Worm (Caenorhabditis elegans) whole organism, early embryonic: ENCODE results near the gene C25H3.11.

ENCODE experiments used
- B0310.2 ChIP-seq: sonication (generic microtip); optimal IDR thresholded peaks from 2 replicates; lab custom pipeline; 2016; ENCODE audit warnings: mild to moderate bottlenecking, missing genetic modification characterization, missing compliant biosample characterization
- F13C5.2 ChIP-seq: sonication (generic microtip); optimal IDR thresholded peaks from 2 replicates; lab custom pipeline; 2017; ENCODE audit warnings: mild to moderate bottlenecking, missing genetic modification characterization, inconsistent platforms, missing compliant biosample characterization
- aly-1 ChIP-seq: sonication (generic microtip); optimal IDR thresholded peaks from 2 replicates; lab custom pipeline; 2016; ENCODE audit warnings: missing genetic modification characterization, missing compliant biosample characterization
- ama-1 ChIP-seq: fragments of 150-350 bp; optimal IDR thresholded peaks from 2 replicates; lab custom pipeline; 2014
- ceh-13 ChIP-seq: fragments of 200-800 bp; sonication (Bioruptor generic); optimal IDR thresholded peaks from 2 replicates; lab custom pipeline; 2018; ENCODE audit warnings: mild to moderate bottlenecking, missing genetic modification characterization, missing compliant biosample characterization
- ets-7 ChIP-seq: sonication (generic microtip); optimal IDR thresholded peaks from 2 replicates; lab custom pipeline; 2016; ENCODE audit warnings: missing genotype, missing genetic modification characterization, missing compliant biosample characterization
- flt-1 ChIP-seq: fragments of 200-800 bp; sonication (Bioruptor generic); IDR thresholded peaks from 2 replicates; pipeline ENCODE4 v1.3.6; 2022; ENCODE audit warnings: missing genetic modification characterization, missing compliant biosample characterization
- hmg-4 ChIP-seq: fragments of 200-800 bp; sonication (Bioruptor generic); optimal IDR thresholded peaks from 2 replicates; lab custom pipeline; 2018; ENCODE audit warnings: mild to moderate bottlenecking, missing genetic modification characterization, missing compliant biosample characterization
- hnd-1 ChIP-seq: sonication (generic microtip); optimal IDR thresholded peaks from 2 replicates; lab custom pipeline; 2016; ENCODE audit warnings: missing genetic modification characterization, missing compliant biosample characterization
- pes-1 ChIP-seq: fragments of 200-800 bp; sonication (Bioruptor generic); IDR thresholded peaks from 2 replicates; pipeline ENCODE4 v1.3.6; 2022; ENCODE audit warnings: missing genetic modification reagents, missing genetic modification characterization, missing compliant biosample characterization
- scrt-1 ChIP-seq: fragments of 200-800 bp; sonication (Bioruptor generic); IDR thresholded peaks from 2 replicates; pipeline ENCODE4 v1.3.6; 2022; ENCODE audit warnings: missing genetic modification characterization, missing compliant biosample characterization
- sea-1 ChIP-seq: fragments of 200-800 bp; sonication (Bioruptor generic); conservative IDR thresholded peaks from 2 replicates; pipeline ENCODE4 v1.3.6; 2022; ENCODE audit warnings: missing genetic modification characterization, missing compliant biosample characterization
- tbx-11 ChIP-seq: fragments of 200-800 bp; sonication (Bioruptor generic); IDR thresholded peaks from 2 replicates; pipeline ENCODE4 v1.3.6; 2022; ENCODE audit warnings: missing genetic modification characterization, missing compliant biosample characterization
- tbx-37 ChIP-seq: fragments of 200-800 bp; sonication (Bioruptor generic); conservative IDR thresholded peaks from 2 replicates; pipeline ENCODE4 v1.3.6; 2022; ENCODE audit warnings: missing genetic modification reagents, missing genetic modification characterization, missing compliant biosample characterization

DNA sequence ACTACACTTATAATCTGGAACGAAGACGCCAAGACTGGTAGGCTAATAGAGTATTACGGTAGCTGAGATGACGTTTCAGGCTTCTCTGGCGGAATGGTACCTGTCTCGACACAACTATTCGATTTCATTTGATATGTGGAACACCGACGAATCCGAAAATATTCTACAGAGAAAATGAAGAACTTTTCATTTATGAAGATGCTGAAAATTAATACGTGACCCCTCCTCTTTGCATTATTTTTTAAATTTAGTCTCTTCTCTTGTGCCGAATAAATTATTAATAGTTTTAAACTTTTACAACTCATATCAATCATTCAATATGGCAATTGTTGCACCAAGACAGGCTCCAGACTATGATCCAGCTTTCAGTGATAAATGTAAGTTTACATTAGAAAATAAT lies 22.8 kb downstream of the C25H3.11 start, which contains the start of gene C25H3.16:
- TF ChIP-seq flt-1 (GFP tag; lab: Robert Waterston, UW) (no peak), ama-1 (lab: Kevin White, UChicago) (no peak), pes-1 (GFP tag; lab: Robert Waterston, UW) (no peak), ceh-13 (GFP tag; lab: Kevin White, UChicago) (no peak), ets-7 (tag; lab: Kevin White, UChicago) (no peak), tbx-37 (GFP tag; lab: Robert Waterston, UW) (no peak), B0310.2 (tag; lab: Kevin White, UChicago) (no peak), scrt-1 (no peak), aly-1 (tag; lab: Kevin White, UChicago) (no peak), sea-1 (GFP tag; lab: Robert Waterston, UW) (no peak), hnd-1 (tag; lab: Kevin White, UChicago) (no peak), F13C5.2 (no peak), hmg-4 (no peak), tbx-11 (no peak)
